Worm (Caenorhabditis elegans) whole organism, early embryonic: Measurements from ENCODE around the gene Y57G11C.40.

Experiments used
- B0310.2 ChIP-seq: sonication (generic microtip); optimal IDR thresholded peaks from 2 replicates; lab custom pipeline; 2016; ENCODE audit warnings: mild to moderate bottlenecking, missing genetic modification characterization, missing compliant biosample characterization
- F13C5.2 ChIP-seq: sonication (generic microtip); optimal IDR thresholded peaks from 2 replicates; lab custom pipeline; 2017; ENCODE audit warnings: mild to moderate bottlenecking, missing genetic modification characterization, inconsistent platforms, missing compliant biosample characterization
- aly-1 ChIP-seq: sonication (generic microtip); optimal IDR thresholded peaks from 2 replicates; lab custom pipeline; 2016; ENCODE audit warnings: missing genetic modification characterization, missing compliant biosample characterization
- ama-1 ChIP-seq: fragments of 150-350 bp; optimal IDR thresholded peaks from 2 replicates; lab custom pipeline; 2014
- ceh-13 ChIP-seq: fragments of 200-800 bp; sonication (Bioruptor generic); optimal IDR thresholded peaks from 2 replicates; lab custom pipeline; 2018; ENCODE audit warnings: mild to moderate bottlenecking, missing genetic modification characterization, missing compliant biosample characterization
- ceh-36 ChIP-seq: sonication (generic microtip); optimal IDR thresholded peaks from 2 replicates; lab custom pipeline; 2016; ENCODE audit warnings: missing genetic modification characterization, inconsistent platforms, missing compliant biosample characterization
- ets-7 ChIP-seq: sonication (generic microtip); optimal IDR thresholded peaks from 2 replicates; lab custom pipeline; 2016; ENCODE audit warnings: missing genotype, missing genetic modification characterization, missing compliant biosample characterization
- flt-1 ChIP-seq: fragments of 200-800 bp; sonication (Bioruptor generic); IDR thresholded peaks from 2 replicates; pipeline ENCODE4 v1.3.6; 2022; ENCODE audit warnings: missing genetic modification characterization, missing compliant biosample characterization
- hmbx-1 ChIP-seq: sonication (generic microtip); optimal IDR thresholded peaks from 2 replicates; lab custom pipeline; 2016; ENCODE audit warnings: mild to moderate bottlenecking, missing genetic modification characterization, missing compliant biosample characterization
- hmg-4 ChIP-seq: fragments of 200-800 bp; sonication (Bioruptor generic); optimal IDR thresholded peaks from 2 replicates; lab custom pipeline; 2018; ENCODE audit warnings: mild to moderate bottlenecking, missing genetic modification characterization, missing compliant biosample characterization
- hnd-1 ChIP-seq: sonication (generic microtip); optimal IDR thresholded peaks from 2 replicates; lab custom pipeline; 2016; ENCODE audit warnings: missing genetic modification characterization, missing compliant biosample characterization
- pes-1 ChIP-seq: fragments of 200-800 bp; sonication (Bioruptor generic); IDR thresholded peaks from 2 replicates; pipeline ENCODE4 v1.3.6; 2022; ENCODE audit warnings: missing genetic modification reagents, missing genetic modification characterization, missing compliant biosample characterization
- scrt-1 ChIP-seq: fragments of 200-800 bp; sonication (Bioruptor generic); IDR thresholded peaks from 2 replicates; pipeline ENCODE4 v1.3.6; 2022; ENCODE audit warnings: missing genetic modification characterization, missing compliant biosample characterization
- sea-1 ChIP-seq: fragments of 200-800 bp; sonication (Bioruptor generic); conservative IDR thresholded peaks from 2 replicates; pipeline ENCODE4 v1.3.6; 2022; ENCODE audit warnings: missing genetic modification characterization, missing compliant biosample characterization
- tbx-11 ChIP-seq: fragments of 200-800 bp; sonication (Bioruptor generic); IDR thresholded peaks from 2 replicates; pipeline ENCODE4 v1.3.6; 2022; ENCODE audit warnings: missing genetic modification characterization, missing compliant biosample characterization
- tbx-37 ChIP-seq: fragments of 200-800 bp; sonication (Bioruptor generic); conservative IDR thresholded peaks from 2 replicates; pipeline ENCODE4 v1.3.6; 2022; ENCODE audit warnings: missing genetic modification reagents, missing genetic modification characterization, missing compliant biosample characterization
- tra-4 ChIP-seq: sonication (generic microtip); optimal IDR thresholded peaks from 2 replicates; lab custom pipeline; 2017; ENCODE audit warnings: missing genetic modification characterization, missing compliant biosample characterization

Gene Y57G11C.40

ce11 chrIV:14699840-14700239 is 4.2 kb downstream of the Y57G11C.40 start, which contains the start of gene haf-8:
haf-8 (minus strand) TSS chrIV:14699940.
- no peak for TF ChIP-seq ceh-36 (tag; lab: Kevin White, UChicago)
- no peak for TF ChIP-seq F13C5.2 (tag; lab: Kevin White, UChicago)
- TF ChIP-seq hmbx-1 (tag; lab: Kevin White, UChicago): no peak
- no peak for TF ChIP-seq tra-4 (tag; lab: Kevin White, UChicago)
- TF ChIP-seq pes-1 (GFP tag; lab: Robert Waterston, UW): no peak
- TF ChIP-seq ceh-13 (GFP tag; lab: Kevin White, UChicago): no peak
- no peak for TF ChIP-seq aly-1 (tag; lab: Kevin White, UChicago)
- TF ChIP-seq B0310.2: no peak
- TF ChIP-seq sea-1 (GFP tag; lab: Robert Waterston, UW): no peak
- TF ChIP-seq hmg-4 (GFP tag; lab: Kevin White, UChicago): no peak
- TF ChIP-seq ama-1 (lab: Kevin White, UChicago): no peak
- no peak for TF ChIP-seq flt-1
- no peak for TF ChIP-seq scrt-1 (GFP tag; lab: Robert Waterston, UW)
- no peak for TF ChIP-seq ets-7
- TF ChIP-seq tbx-11: no peak
- TF ChIP-seq tbx-37: no peak
- TF ChIP-seq hnd-1 (tag; lab: Kevin White, UChicago): no peak

- TF ChIP-seq F13C5.2 (tag; lab: Kevin White, UChicago): no peak
- no peak for TF ChIP-seq tbx-11
- no peak for TF ChIP-seq hnd-1 (tag; lab: Kevin White, UChicago)
- TF ChIP-seq hmg-4 (GFP tag; lab: Kevin White, UChicago): no peak
- TF ChIP-seq sea-1 (GFP tag; lab: Robert Waterston, UW): no peak
- TF ChIP-seq tbx-37: no peak
- TF ChIP-seq ama-1 (lab: Kevin White, UChicago): no peak
- TF ChIP-seq hmbx-1 (tag; lab: Kevin White, UChicago): no peak
- no peak for TF ChIP-seq tra-4 (tag; lab: Kevin White, UChicago)
- TF ChIP-seq ceh-13 (GFP tag; lab: Kevin White, UChicago): no peak
These were observed 16.3 kb downstream of the Y57G11C.40 start for ce11 chrIV:14687716-14688115.

- no peak for TF ChIP-seq hmg-4 (GFP tag; lab: Kevin White, UChicago)
- TF ChIP-seq tra-4 (tag; lab: Kevin White, UChicago): no peak
- no peak for TF ChIP-seq sea-1 (GFP tag; lab: Robert Waterston, UW)
These were observed 25.0 kb downstream of the Y57G11C.40 start for ce11 chrIV:14679060-14679459.

- no peak for TF ChIP-seq scrt-1 (GFP tag; lab: Robert Waterston, UW)
- no peak for TF ChIP-seq B0310.2
- TF ChIP-seq ets-7: no peak
- no peak for TF ChIP-seq hmg-4 (GFP tag; lab: Kevin White, UChicago)
- no peak for TF ChIP-seq tra-4 (tag; lab: Kevin White, UChicago)
- no peak for TF ChIP-seq hnd-1 (tag; lab: Kevin White, UChicago)
- no peak for TF ChIP-seq aly-1 (tag; lab: Kevin White, UChicago)
- no peak for TF ChIP-seq sea-1 (GFP tag; lab: Robert Waterston, UW)
- no peak for TF ChIP-seq pes-1 (GFP tag; lab: Robert Waterston, UW)
- no peak for TF ChIP-seq ama-1 (lab: Kevin White, UChicago)
- TF ChIP-seq ceh-13 (GFP tag; lab: Kevin White, UChicago): no peak
These were observed 26.9 kb downstream of the Y57G11C.40 start, which contains the start of gene Y57G11C.31 for ce11 chrIV:14677095-14677633. Y57G11C.31 (plus strand) TSS chrIV:14677370.

- no peak for TF ChIP-seq hmg-4 (GFP tag; lab: Kevin White, UChicago)
- TF ChIP-seq F13C5.2 (tag; lab: Kevin White, UChicago): no peak
- no peak for TF ChIP-seq ceh-13 (GFP tag; lab: Kevin White, UChicago)
- no peak for TF ChIP-seq ets-7
- TF ChIP-seq ama-1 (lab: Kevin White, UChicago): no peak
These were observed 28.3 kb downstream of the Y57G11C.40 start for ce11 chrIV:14675789-14676188.

ce11 chrIV:14661370-14661769 is 42.7 kb downstream of the Y57G11C.40 start:
- TF ChIP-seq F13C5.2 (tag; lab: Kevin White, UChicago) (no peak), hnd-1 (tag; lab: Kevin White, UChicago) (no peak), tbx-37 (no peak)

- TF ChIP-seq tbx-37: no peak
- TF ChIP-seq ceh-13 (GFP tag; lab: Kevin White, UChicago): no peak
- TF ChIP-seq hmg-4 (GFP tag; lab: Kevin White, UChicago): no peak
- no peak for TF ChIP-seq ets-7
- TF ChIP-seq pes-1 (GFP tag; lab: Robert Waterston, UW): no peak
- TF ChIP-seq B0310.2: no peak
- TF ChIP-seq ceh-36 (tag; lab: Kevin White, UChicago): no peak
- TF ChIP-seq flt-1: no peak
- TF ChIP-seq ama-1 (lab: Kevin White, UChicago): no peak
- TF ChIP-seq sea-1 (GFP tag; lab: Robert Waterston, UW): no peak
- no peak for TF ChIP-seq F13C5.2 (tag; lab: Kevin White, UChicago)
- no peak for TF ChIP-seq hmbx-1 (tag; lab: Kevin White, UChicago)
- TF ChIP-seq scrt-1 (GFP tag; lab: Robert Waterston, UW): no peak
- no peak for TF ChIP-seq tbx-11
- no peak for TF ChIP-seq aly-1 (tag; lab: Kevin White, UChicago)
These were observed 45.1 kb downstream of the Y57G11C.40 start for ce11 chrIV:14658927-14659326.

ce11 chrIV:14658054-14658631 is 45.9 kb downstream of the Y57G11C.40 start, which contains the start of gene anoh-2:
anoh-2 (plus strand) TSS chrIV:14658308.
- TF ChIP-seq scrt-1 (GFP tag; lab: Robert Waterston, UW): no peak
- no peak for TF ChIP-seq hmg-4 (GFP tag; lab: Kevin White, UChicago)
- TF ChIP-seq tbx-11: no peak
- TF ChIP-seq ceh-13 (GFP tag; lab: Kevin White, UChicago): no peak
- no peak for TF ChIP-seq pes-1 (GFP tag; lab: Robert Waterston, UW)
- no peak for TF ChIP-seq tra-4 (tag; lab: Kevin White, UChicago)
- no peak for TF ChIP-seq F13C5.2 (tag; lab: Kevin White, UChicago)
- TF ChIP-seq aly-1 (tag; lab: Kevin White, UChicago): no peak
- TF ChIP-seq tbx-37: no peak
- TF ChIP-seq ama-1 (lab: Kevin White, UChicago): no peak
- no peak for TF ChIP-seq ets-7
- no peak for TF ChIP-seq flt-1
